Worm (Caenorhabditis elegans) whole organism, L1 larva: ENCODE results near the gene ptr-18.
A peak's percentile ranks its signal among the peaks of the same experiment; 100 is the strongest.

Source experiments
- C16A3.4 ChIP-seq: fragments of 150-350 bp; optimal IDR thresholded peaks from 2 replicates; lab custom pipeline; 2014; ENCODE audit warnings: missing biosample characterization, missing genetic modification characterization
- alr-1 ChIP-seq: fragments of 200-800 bp; sonication (Bioruptor generic); optimal IDR thresholded peaks from 2 replicates; lab custom pipeline; 2018; ENCODE audit warnings: borderline replicate concordance, mild to moderate bottlenecking, missing genetic modification characterization, missing compliant biosample characterization
- aly-2 ChIP-seq: fragments of 150-350 bp; optimal IDR thresholded peaks from 2 replicates; lab custom pipeline; 2014; ENCODE audit warnings: missing biosample characterization, missing genetic modification characterization
- ama-1 ChIP-seq: fragments of 150-350 bp; optimal IDR thresholded peaks from 2 replicates; lab custom pipeline; 2014
- blmp-1 ChIP-seq: fragments of 150-350 bp; optimal IDR thresholded peaks from 2 replicates; lab custom pipeline; 2014; ENCODE audit warnings: missing biosample characterization, missing genetic modification characterization
- ceh-63 ChIP-seq: fragments of 200-800 bp; sonication (Bioruptor generic); optimal IDR thresholded peaks from 2 replicates; lab custom pipeline; 2018; ENCODE audit warnings: mild to moderate bottlenecking, missing genetic modification characterization, missing compliant biosample characterization
- ceh-8 ChIP-seq: fragments of 200-800 bp; sonication (Bioruptor generic); optimal IDR thresholded peaks from 2 replicates; lab custom pipeline; 2018; ENCODE audit warnings: mild to moderate bottlenecking, missing genetic modification characterization, moderate library complexity, missing compliant biosample characterization
- ceh-82 ChIP-seq, 3 experiments: fragments of 150-350 bp in 1 of 3; sonication (generic microtip) in 2 of 3; optimal IDR thresholded peaks; 2 replicates each; lab custom pipeline; 2014 to 2017; ENCODE audit warnings: missing biosample characterization in 3 of 3, missing genetic modification characterization in 3 of 3
- ceh-90 ChIP-seq: sonication (generic microtip); optimal IDR thresholded peaks from 2 replicates; lab custom pipeline; 2016; ENCODE audit warnings: missing genetic modification characterization, missing compliant biosample characterization
- ces-1 ChIP-seq: fragments of 150-350 bp; optimal IDR thresholded peaks from 2 replicates; lab custom pipeline; 2014; ENCODE audit warnings: missing biosample characterization, missing genetic modification reagents, missing genetic modification characterization
- dpl-1 ChIP-seq, 3 experiments: fragments of 150-350 bp in 2 of 3; sonication (generic microtip) in 1 of 3; optimal IDR thresholded peaks; 2 replicates each; lab custom pipeline; 2014 to 2017; ENCODE audit warnings: missing biosample characterization in 3 of 3, missing genetic modification characterization in 3 of 3, missing genetic modification reagents in 3 of 3
- efl-3 ChIP-seq: fragments of 200-800 bp; sonication (Bioruptor generic); optimal IDR thresholded peaks from 2 replicates; lab custom pipeline; 2018; ENCODE audit warnings: mild to moderate bottlenecking, missing genetic modification characterization, missing compliant biosample characterization
- egl-13 ChIP-seq: sonication (generic microtip); optimal IDR thresholded peaks from 2 replicates; lab custom pipeline; 2016; ENCODE audit warnings: missing genotype, missing genetic modification reagents, missing genetic modification characterization, missing compliant biosample characterization
- elt-3 ChIP-seq, 6 experiments: fragments of 150-350 bp in 1 of 6; sonication (generic microtip); optimal IDR thresholded peaks; 2 replicates each; lab custom pipeline; 2017 to 2018; ENCODE audit warnings: missing biosample characterization in 6 of 6, missing genetic modification characterization in 6 of 6, inconsistent platforms in 1 of 6
- fkh-10 ChIP-seq: sonication (generic microtip); optimal IDR thresholded peaks from 2 replicates; lab custom pipeline; 2017; ENCODE audit warnings: missing biosample characterization, missing genetic modification reagents, missing genetic modification characterization
- hpl-2 ChIP-seq: fragments of 150-350 bp; optimal IDR thresholded peaks from 2 replicates; lab custom pipeline; 2014; ENCODE audit warnings: missing biosample characterization, missing genetic modification reagents, missing genetic modification characterization
- isw-1 ChIP-seq: fragments of 200-800 bp; sonication (Bioruptor generic); IDR thresholded peaks from 2 replicates; pipeline ENCODE4 v1.3.6; 2022; ENCODE audit warnings: missing genetic modification characterization, missing compliant biosample characterization
- jun-1 ChIP-seq: fragments of 150-350 bp; optimal IDR thresholded peaks from 2 replicates; lab custom pipeline; 2014; ENCODE audit warnings: missing biosample characterization, missing genetic modification reagents, missing genetic modification characterization
- lin-13 ChIP-seq: fragments of 150-350 bp; optimal IDR thresholded peaks from 2 replicates; lab custom pipeline; 2014; ENCODE audit warnings: missing biosample characterization, missing genetic modification reagents, missing genetic modification characterization
- lin-35 ChIP-seq, 2 experiments: fragments of 150-350 bp; optimal IDR thresholded peaks; 2 replicates each; lab custom pipeline; 2014; ENCODE audit warnings: missing biosample characterization in 2 of 2, missing genetic modification characterization in 2 of 2, missing genetic modification reagents in 2 of 2
- lin-39 ChIP-seq: fragments of 150-350 bp; optimal IDR thresholded peaks from 2 replicates; lab custom pipeline; 2014; ENCODE audit warnings: missing biosample characterization, missing genetic modification reagents, missing genetic modification characterization
- lir-3 ChIP-seq: sonication (generic microtip); optimal IDR thresholded peaks from 2 replicates; lab custom pipeline; 2016; ENCODE audit warnings: mild to moderate bottlenecking, missing genetic modification characterization, moderate library complexity, missing compliant biosample characterization; ENCODE audit not compliant: poor library complexity
- mdl-1 ChIP-seq, 2 experiments: fragments of 150-350 bp; optimal IDR thresholded peaks; 2 replicates each; lab custom pipeline; 2014 to 2017; ENCODE audit warnings: missing biosample characterization in 2 of 2, missing genetic modification characterization in 2 of 2, inconsistent platforms in 1 of 2
- mef-2 ChIP-seq: fragments of 150-350 bp; optimal IDR thresholded peaks from 2 replicates; lab custom pipeline; 2014; ENCODE audit warnings: missing biosample characterization, missing genetic modification characterization
- mep-1 ChIP-seq: fragments of 150-350 bp; optimal IDR thresholded peaks from 2 replicates; lab custom pipeline; 2014; ENCODE audit warnings: missing biosample characterization, missing genetic modification characterization
- nhr-12 ChIP-seq: sonication (generic microtip); optimal IDR thresholded peaks from 2 replicates; lab custom pipeline; 2017; ENCODE audit warnings: missing biosample characterization, missing genetic modification characterization
- nhr-20 ChIP-seq: sonication (generic microtip); optimal IDR thresholded peaks from 2 replicates; lab custom pipeline; 2016; ENCODE audit warnings: mild to moderate bottlenecking, missing genetic modification characterization, missing compliant biosample characterization
- nhr-237 ChIP-seq: fragments of 150-350 bp; optimal IDR thresholded peaks from 2 replicates; lab custom pipeline; 2014; ENCODE audit warnings: missing biosample characterization, missing genetic modification characterization
- nhr-47 ChIP-seq: sonication (generic microtip); optimal IDR thresholded peaks from 2 replicates; lab custom pipeline; 2016; ENCODE audit warnings: mild to moderate bottlenecking, missing genetic modification characterization, moderate library complexity, missing compliant biosample characterization
- nhr-77 ChIP-seq: fragments of 150-350 bp; optimal IDR thresholded peaks from 2 replicates; lab custom pipeline; 2014; ENCODE audit warnings: missing biosample characterization, missing genetic modification characterization
- nhr-84 ChIP-seq: sonication (generic microtip); optimal IDR thresholded peaks from 2 replicates; lab custom pipeline; 2017; ENCODE audit warnings: missing biosample characterization, missing genetic modification characterization
- nhr-85 ChIP-seq: sonication (generic microtip); peaks from one replicate; lab custom pipeline; 2016; ENCODE audit warnings: missing genetic modification characterization, inconsistent platforms, missing compliant biosample characterization
- nhr-90 ChIP-seq: sonication (generic microtip); optimal IDR thresholded peaks from 2 replicates; lab custom pipeline; 2016; ENCODE audit warnings: mild to moderate bottlenecking, missing genetic modification characterization, missing compliant biosample characterization; ENCODE audit not compliant: poor library complexity
- pag-3 ChIP-seq: sonication (generic microtip); optimal IDR thresholded peaks from 2 replicates; lab custom pipeline; 2017; ENCODE audit warnings: missing genetic modification characterization, mild to moderate bottlenecking, missing compliant biosample characterization, antibody characterized with exemption, borderline replicate concordance; ENCODE audit not compliant: insufficient read depth
- pax-3 ChIP-seq: fragments of 200-800 bp; sonication (Bioruptor generic); optimal IDR thresholded peaks from 2 replicates; lab custom pipeline; 2018; ENCODE audit warnings: mild to moderate bottlenecking, missing genetic modification characterization, moderate library complexity, missing compliant biosample characterization
- pqm-1 ChIP-seq: sonication (generic microtip); optimal IDR thresholded peaks from 3 replicates; lab custom pipeline; 2017; ENCODE audit warnings: missing biosample characterization, missing genetic modification characterization
- snpc-4 ChIP-seq: fragments of 150-350 bp; optimal IDR thresholded peaks from 2 replicates; lab custom pipeline; 2014; ENCODE audit warnings: missing biosample characterization, missing genetic modification characterization
- snu-23 ChIP-seq: sonication (generic microtip); optimal IDR thresholded peaks from 2 replicates; lab custom pipeline; 2016; ENCODE audit warnings: missing genetic modification characterization, missing compliant biosample characterization
- sptf-1 ChIP-seq: fragments of 150-350 bp; optimal IDR thresholded peaks from 2 replicates; lab custom pipeline; 2014; ENCODE audit warnings: missing biosample characterization, missing genetic modification characterization
- sup-37 ChIP-seq: fragments of 200-800 bp; sonication (Bioruptor generic); optimal IDR thresholded peaks from 2 replicates; lab custom pipeline; 2018; ENCODE audit warnings: mild to moderate bottlenecking, missing genetic modification characterization, missing compliant biosample characterization
- swsn-7 ChIP-seq: sonication (generic microtip); optimal IDR thresholded peaks from 2 replicates; lab custom pipeline; 2016; ENCODE audit warnings: missing genetic modification characterization, missing compliant biosample characterization
- tbx-2 ChIP-seq: sonication (generic microtip); optimal IDR thresholded peaks from 2 replicates; lab custom pipeline; 2016; ENCODE audit warnings: missing genetic modification characterization, missing compliant biosample characterization
- tlp-1 ChIP-seq: fragments of 150-350 bp; optimal IDR thresholded peaks from 2 replicates; lab custom pipeline; 2014; ENCODE audit warnings: missing biosample characterization, missing genetic modification characterization
- unc-98 ChIP-seq: fragments of 200-800 bp; sonication (Bioruptor generic); IDR thresholded peaks from 2 replicates; pipeline ENCODE4 v1.3.6; 2022; ENCODE audit warnings: missing genetic modification characterization, missing compliant biosample characterization
- xbp-1 ChIP-seq: sonication (generic microtip); optimal IDR thresholded peaks from 2 replicates; lab custom pipeline; 2016; ENCODE audit warnings: missing genetic modification characterization, missing compliant biosample characterization
- ztf-11 ChIP-seq, 2 experiments: sonication (generic microtip); optimal IDR thresholded peaks; 2 replicates each; lab custom pipeline; 2016 to 2017; ENCODE audit warnings: missing genetic modification characterization in 2 of 2, missing biosample characterization in 1 of 2, missing compliant biosample characterization in 1 of 2

ptr-18 gene

DNA sequence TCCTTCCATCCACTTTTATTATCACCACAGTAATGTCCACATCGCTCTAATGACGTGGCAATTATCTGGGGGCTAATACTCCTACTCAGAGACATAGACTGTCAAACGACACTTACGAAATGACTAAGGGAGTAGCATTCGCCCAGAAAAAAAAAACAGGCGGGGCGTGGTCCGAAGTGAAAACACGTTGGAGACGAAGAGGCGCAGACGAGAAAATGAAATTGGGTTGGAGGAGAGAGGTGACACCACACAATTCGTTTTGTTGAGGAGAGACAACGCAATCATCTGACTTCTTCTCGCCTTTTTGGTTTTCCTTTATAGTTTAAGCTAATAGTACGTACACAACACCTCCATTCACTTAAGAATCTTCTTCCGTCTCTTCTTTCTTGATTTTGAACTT lies 26.2 kb upstream of the ptr-18 start (continued):
- TF ChIP-seq isw-1 (no peak), nhr-90 (tag; lab: Kevin White, UChicago) (no peak), lin-39 (tag; lab: Kevin White, UChicago) (no peak), aly-2 (no peak), ceh-8 (no peak), nhr-84 (tag; lab: Kevin White, UChicago) (no peak), nhr-77 (tag; lab: Kevin White, UChicago) (no peak), egl-13 (tag; lab: Kevin White, UChicago) (no peak), lin-13 (no peak), alr-1 (no peak)

DNA sequence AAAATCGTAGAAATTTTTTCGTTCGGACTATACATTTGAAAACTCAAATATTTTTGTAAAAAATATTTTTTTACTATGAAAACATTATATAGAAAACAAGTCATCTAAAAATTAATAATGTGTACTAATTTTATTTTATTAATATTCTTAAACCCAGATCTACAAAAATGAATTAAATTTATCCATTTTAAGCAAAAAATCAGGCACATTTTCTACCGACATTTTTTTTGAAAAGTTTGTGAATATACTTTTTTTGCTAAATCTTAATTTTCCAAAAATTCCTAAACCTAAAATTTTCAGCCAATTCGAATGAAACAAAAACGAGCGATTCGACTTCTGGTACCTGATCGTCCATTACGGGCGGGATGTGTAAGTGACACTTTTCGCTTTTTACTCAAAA lies 25.5 kb upstream of the ptr-18 start, which contains the start of gene arrd-10:
arrd-10 (plus strand) TSS at position 301 of the 400 bp plus-strand sequence.
- TF ChIP-seq nhr-20 (tag; lab: Kevin White, UChicago) (no peak), pax-3 (tag; lab: Kevin White, UChicago) (no peak), unc-98 (no peak), pag-3 (tag; lab: Kevin White, UChicago) (no peak), ztf-11 (tag; optimal IDR thresholded peaks at IDR 0.05; lab: Kevin White, UChicago) (no peak), nhr-90 (tag; lab: Kevin White, UChicago) (no peak), tbx-2 (tag; lab: Kevin White, UChicago) (no peak), mep-1 (tag; lab: Kevin White, UChicago) (no peak), nhr-12 (tag; lab: Kevin White, UChicago) (no peak), efl-3 (no peak), snu-23 (no peak), nhr-237 (no peak), fkh-10 (GFP tag; lab: Kevin White, UChicago) (no peak)

DNA sequence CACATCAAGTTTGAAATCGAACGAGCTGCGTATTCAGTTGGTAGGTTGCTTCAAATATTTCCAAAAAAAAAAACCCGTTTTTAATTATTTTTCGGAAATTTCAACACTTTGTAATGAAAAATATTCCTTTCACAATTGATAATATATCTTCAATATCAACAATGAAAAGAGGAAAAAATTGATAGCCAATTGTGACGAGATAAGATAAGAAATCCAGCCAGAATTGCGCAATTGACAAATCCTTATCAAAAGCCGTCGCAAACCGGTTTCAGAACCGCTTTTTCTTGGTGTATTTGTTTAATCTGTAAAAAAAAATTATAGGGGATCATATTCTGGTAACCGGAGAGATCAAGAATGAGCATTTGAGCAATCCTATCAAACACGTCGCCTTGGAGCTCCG lies 22.9 kb upstream of the ptr-18 start:
- TF ChIP-seq mef-2 (tag; lab: Kevin White, UChicago) (no peak), elt-3 (tag; optimal IDR thresholded peaks at IDR 0.05; lab: Kevin White, UChicago) (peak in 5 of 6 experiments; percentile 78 to 91 (median 89)), aly-2 (no peak), sup-37 (GFP tag; lab: Kevin White, UChicago) (no peak), ama-1 (lab: Kevin White, UChicago) (no peak), blmp-1 (peak; percentile 53), mdl-1 (tag; optimal IDR thresholded peaks at IDR 0.05; lab: Kevin White, UChicago) (no peak), pag-3 (tag; lab: Kevin White, UChicago) (no peak), ces-1 (no peak)
- TF ChIP-seq, all 84 proteins: peak for 2

DNA sequence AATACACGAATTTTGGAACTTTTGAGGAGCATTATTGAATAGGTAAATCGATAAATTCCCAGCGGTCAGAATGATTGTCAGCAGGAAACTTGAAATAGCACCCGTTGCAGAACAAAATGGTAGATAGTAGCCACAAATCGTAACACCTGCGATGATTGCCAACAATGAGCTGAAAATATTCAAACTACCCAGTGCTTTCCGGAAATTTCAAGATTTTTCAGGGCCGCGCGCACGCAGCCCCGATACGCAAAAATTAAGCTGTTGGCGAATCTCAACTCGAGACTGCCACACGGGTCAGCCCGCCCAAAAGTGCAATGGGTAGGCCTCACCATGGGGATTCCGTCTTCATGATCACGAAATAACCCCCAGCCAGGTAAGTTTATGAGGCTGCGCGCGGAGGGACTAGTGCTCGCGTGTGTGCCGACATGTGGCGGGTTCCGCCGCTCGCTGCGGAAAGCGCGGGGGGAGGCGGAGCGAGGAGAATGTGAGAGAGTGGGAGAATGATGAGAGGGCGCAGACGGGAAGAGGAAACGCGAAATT lies 20.7 kb upstream of the ptr-18 start:
- TF ChIP-seq lir-3 (peak; percentile 72), lin-35 (GFP tag; optimal IDR thresholded peaks at IDR 0.05; lab: Kevin White, UChicago) (peak; percentile 69 to 89), ceh-90 (tag; lab: Kevin White, UChicago) (peak; percentile 64), nhr-47 (peak; percentile 99), hpl-2 (GFP tag; lab: Kevin White, UChicago) (peak; percentile 91), xbp-1 (tag; lab: Kevin White, UChicago) (peak; percentile 94), snpc-4 (peak; percentile 100), C16A3.4 (tag; lab: Kevin White, UChicago) (peak; percentile 63), dpl-1 (GFP tag; optimal IDR thresholded peaks at IDR 0.05; lab: Kevin White, UChicago) (peak; percentile 57 to 71 (median 69)), ztf-11 (tag; optimal IDR thresholded peaks at IDR 0.05; lab: Kevin White, UChicago) (peak; percentile 55 to 95), tlp-1 (no peak), mdl-1 (tag; optimal IDR thresholded peaks at IDR 0.05; lab: Kevin White, UChicago) (peak in 1 of 2 experiments; percentile 78), jun-1 (tag; lab: Kevin White, UChicago) (peak; percentile 88), efl-3 (peak; percentile 87), pqm-1 (tag; lab: Kevin White, UChicago) (peak; percentile 62), sptf-1 (no peak), nhr-85 (peak; percentile 97), swsn-7 (peak; percentile 98), snu-23 (peak; percentile 97), isw-1 (peak; percentile 84), ceh-82 (tag; optimal IDR thresholded peaks at IDR 0.05; lab: Kevin White, UChicago) (peak; percentile 90 to 94 (median 92)), sup-37 (GFP tag; lab: Kevin White, UChicago) (peak; percentile 97), nhr-20 (tag; lab: Kevin White, UChicago) (peak; percentile 97), ceh-63 (GFP tag; lab: Kevin White, UChicago) (no peak), mef-2 (tag; lab: Kevin White, UChicago) (peak; percentile 77), aly-2 (peak; percentile 93)
